Worm (Caenorhabditis elegans) whole organism, L2 larva: ENCODE data around the gene dos-2.

Experiments used
- lin-39 ChIP-seq: fragments of 150-350 bp; optimal IDR thresholded peaks from 2 replicates; lab custom pipeline; 2014; ENCODE audit warnings: missing biosample characterization, missing genetic modification reagents, missing genetic modification characterization
- nhr-11 ChIP-seq: fragments of 150-350 bp; optimal IDR thresholded peaks from 2 replicates; lab custom pipeline; 2014; ENCODE audit warnings: missing biosample characterization, missing genetic modification characterization
- unc-62 ChIP-seq: fragments of 150-350 bp; optimal IDR thresholded peaks from 2 replicates; lab custom pipeline; 2014; ENCODE audit warnings: missing biosample characterization, missing genetic modification reagents, missing genetic modification characterization
- ztf-11 ChIP-seq: sonication (generic microtip); optimal IDR thresholded peaks from 2 replicates; lab custom pipeline; 2017; ENCODE audit warnings: missing biosample characterization, missing genetic modification characterization

ce11 chrII:3948507-3948906 lies 27.5 kb upstream of the dos-2 start:
- TF ChIP-seq nhr-11 (tag; lab: Kevin White, UChicago) (no peak), ztf-11 (no peak), unc-62 (no peak), lin-39 (tag; lab: Kevin White, UChicago) (no peak)
